Fruit fly (Drosophila melanogaster) whole organism: Measurements from ENCODE around the gene Eip75B.

Experiments
- CG8478 ChIP-seq: fragments of >200 bp; optimal IDR thresholded peaks from 2 replicates; lab custom pipeline; 2018; ENCODE audit warnings: inconsistent platforms
- Dll ChIP-seq: fragments of >200 bp; optimal IDR thresholded peaks from 2 replicates; lab custom pipeline; 2017
- pan ChIP-seq: fragments of >200 bp; optimal IDR thresholded peaks from 2 replicates; lab custom pipeline; 2017
- psq ChIP-seq: fragments of >200 bp; optimal IDR thresholded peaks from 2 replicates; lab custom pipeline; 2017
- usp ChIP-seq: fragments of >200 bp; optimal IDR thresholded peaks from 2 replicates; lab custom pipeline; 2017; ENCODE audit warnings: missing biosample characterization, missing genetic modification characterization, mixed read lengths

DNA sequence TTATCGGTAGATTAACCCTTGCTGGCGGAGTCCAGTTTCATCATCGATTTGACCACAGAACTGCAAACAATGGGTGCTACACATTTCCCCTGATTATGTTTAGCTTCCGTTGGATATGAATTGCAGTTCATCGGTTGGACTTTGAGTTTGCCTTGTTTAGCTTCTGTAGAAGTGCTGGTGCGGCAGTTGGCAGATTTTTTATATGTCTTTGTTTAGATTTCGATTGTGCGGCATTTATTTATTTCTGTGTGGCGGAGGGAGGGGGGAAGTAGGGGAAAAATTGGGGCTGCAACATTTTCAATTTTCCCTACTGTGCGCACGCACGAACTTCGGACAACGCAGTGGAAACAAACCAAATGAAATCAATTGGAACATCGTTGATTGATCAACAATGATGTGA is 158.7 kb downstream of the Eip75B start:
- TF ChIP-seq usp (GFP tag; lab: Kevin White, UChicago) (no peak), Dll (lab: Kevin White, UChicago) (no peak), CG8478 (no peak), psq (lab: Kevin White, UChicago) (no peak), pan (lab: Kevin White, UChicago) (no peak)
